Worm (Caenorhabditis elegans) whole organism, L4 larva: ENCODE data around the gene dhc-4.
A peak's percentile ranks its signal among the peaks of the same experiment; 100 is the strongest.

ENCODE experiments used
- D1046.2 ChIP-seq: fragments of 200-800 bp; sonication (Bioruptor generic); IDR thresholded peaks from 2 replicates; pipeline ENCODE4 v1.3.6; 2022; ENCODE audit warnings: missing genetic modification characterization, missing compliant biosample characterization
- F10B5.3 ChIP-seq: sonication (generic microtip); optimal IDR thresholded peaks from 2 replicates; lab custom pipeline; 2016; ENCODE audit warnings: mild to moderate bottlenecking, missing genetic modification characterization, missing compliant biosample characterization
- F26F4.8 ChIP-seq: fragments of 200-800 bp; sonication (Bioruptor generic); conservative IDR thresholded peaks from 2 replicates; pipeline ENCODE4 v1.3.6; 2022; ENCODE audit warnings: missing genetic modification characterization, missing compliant biosample characterization
- F37D6.2 ChIP-seq: sonication (generic microtip); optimal IDR thresholded peaks from 2 replicates; lab custom pipeline; 2016; ENCODE audit warnings: mild to moderate bottlenecking, missing genetic modification characterization, missing compliant biosample characterization
- F49E8.2 ChIP-seq: sonication (generic microtip); optimal IDR thresholded peaks from 2 replicates; lab custom pipeline; 2016; ENCODE audit warnings: missing compliant biosample characterization, mild to moderate bottlenecking, missing genetic modification characterization, borderline replicate concordance
- R02D3.7 ChIP-seq: fragments of 150-350 bp; sonication (generic microtip); optimal IDR thresholded peaks from 3 replicates; lab custom pipeline; 2014; ENCODE audit warnings: missing biosample characterization, missing genetic modification characterization
- T26A8.4 ChIP-seq: fragments of 200-800 bp; sonication (Bioruptor generic); IDR thresholded peaks from 2 replicates; pipeline ENCODE4 v1.3.6; 2022; ENCODE audit warnings: missing genetic modification characterization, missing compliant biosample characterization
- Y105C5A.15 ChIP-seq: fragments of 200-800 bp; sonication (Bioruptor generic); IDR thresholded peaks from 2 replicates; pipeline ENCODE4 v1.3.6; 2022; ENCODE audit warnings: missing genetic modification characterization, missing compliant biosample characterization
- ZK337.2 ChIP-seq: fragments of 200-800 bp; sonication (Bioruptor generic); IDR thresholded peaks from 2 replicates; pipeline ENCODE4 v1.3.6; 2022; ENCODE audit warnings: missing genetic modification reagents, missing genetic modification characterization, missing compliant biosample characterization
- ZK546.5 ChIP-seq, 2 experiments: sonication (generic microtip); optimal IDR thresholded peaks; 2 replicates each; lab custom pipeline; 2017; ENCODE audit warnings: missing biosample characterization in 2 of 2, missing genetic modification characterization in 2 of 2
- aly-2 ChIP-seq: sonication (generic microtip); optimal IDR thresholded peaks from 2 replicates; lab custom pipeline; 2018; ENCODE audit warnings: missing biosample characterization, missing genetic modification characterization
- ama-1 ChIP-seq: fragments of 150-350 bp; optimal IDR thresholded peaks from 2 replicates; lab custom pipeline; 2014; ENCODE audit warnings: inconsistent platforms, mixed read lengths
- arid-1 ChIP-seq: fragments of 200-800 bp; sonication (Bioruptor generic); conservative IDR thresholded peaks from 2 replicates; pipeline ENCODE4 v1.3.6; 2022; ENCODE audit warnings: missing genetic modification reagents, missing genetic modification characterization, missing compliant biosample characterization
- ces-1 ChIP-seq: fragments of 150-350 bp; sonication (generic microtip); optimal IDR thresholded peaks from 4 replicates; lab custom pipeline; 2014; ENCODE audit warnings: missing biosample characterization, missing genetic modification reagents, missing genetic modification characterization
- ctbp-1 ChIP-seq: fragments of 200-800 bp; sonication (Bioruptor generic); IDR thresholded peaks from 2 replicates; pipeline ENCODE4 v1.3.6; 2022; ENCODE audit warnings: missing genetic modification reagents, missing genetic modification characterization, missing compliant biosample characterization
- daf-12 ChIP-seq: fragments of 150-350 bp; optimal IDR thresholded peaks from 2 replicates; lab custom pipeline; 2014; ENCODE audit warnings: missing biosample characterization, missing genetic modification reagents, missing genetic modification characterization
- daf-16 ChIP-seq, 3 experiments: sonication (generic microtip); optimal IDR thresholded peaks; 2 replicates each; lab custom pipeline; 2016 to 2017; ENCODE audit warnings: missing genetic modification characterization in 3 of 3, missing genetic modification reagents in 3 of 3, mild to moderate bottlenecking in 2 of 3, missing compliant biosample characterization in 2 of 3, missing biosample characterization in 1 of 3, moderate library complexity in 1 of 3
- daf-8 ChIP-seq: fragments of 200-800 bp; sonication (Bioruptor generic); IDR thresholded peaks from 2 replicates; pipeline ENCODE4 v1.3.6; 2022; ENCODE audit warnings: missing genetic modification characterization, missing compliant biosample characterization
- dmd-6 ChIP-seq: fragments of 200-800 bp; sonication (Bioruptor generic); IDR thresholded peaks from 2 replicates; pipeline ENCODE4 v1.3.6; 2022; ENCODE audit warnings: missing genetic modification reagents, missing genetic modification characterization, missing compliant biosample characterization
- dpl-1 ChIP-seq: fragments of 150-350 bp; optimal IDR thresholded peaks from 2 replicates; lab custom pipeline; 2014; ENCODE audit warnings: missing biosample characterization, missing genetic modification reagents, missing genetic modification characterization
- egl-27 ChIP-seq: sonication (generic microtip); optimal IDR thresholded peaks from 3 replicates; lab custom pipeline; 2017; ENCODE audit warnings: missing biosample characterization, missing genetic modification reagents, missing genetic modification characterization
- fkh-10 ChIP-seq: fragments of 150-350 bp; optimal IDR thresholded peaks from 2 replicates; lab custom pipeline; 2014; ENCODE audit warnings: missing biosample characterization, missing genetic modification reagents, missing genetic modification characterization
- hlh-11 ChIP-seq: fragments of 200-800 bp; sonication (Bioruptor generic); optimal IDR thresholded peaks from 2 replicates; lab custom pipeline; 2018; ENCODE audit warnings: mild to moderate bottlenecking, missing genetic modification characterization, missing compliant biosample characterization
- jun-1 ChIP-seq: fragments of 150-350 bp; optimal IDR thresholded peaks from 2 replicates; lab custom pipeline; 2014; ENCODE audit warnings: missing biosample characterization, missing genetic modification reagents, missing genetic modification characterization
- lim-7 ChIP-seq: fragments of 200-800 bp; sonication (Bioruptor generic); IDR thresholded peaks from 2 replicates; pipeline ENCODE4 v1.3.6; 2022; ENCODE audit warnings: missing genetic modification characterization, missing compliant biosample characterization
- lin-1 ChIP-seq: fragments of 200-800 bp; sonication (Bioruptor generic); IDR thresholded peaks from 2 replicates; pipeline ENCODE4 v1.3.6; 2022; ENCODE audit warnings: missing genetic modification reagents, missing genetic modification characterization, missing compliant biosample characterization
- lin-13 ChIP-seq: fragments of 150-350 bp; optimal IDR thresholded peaks from 2 replicates; lab custom pipeline; 2014; ENCODE audit warnings: missing biosample characterization, missing genetic modification reagents, missing genetic modification characterization
- lir-3 ChIP-seq: sonication (generic microtip); optimal IDR thresholded peaks from 2 replicates; lab custom pipeline; 2016; ENCODE audit warnings: mild to moderate bottlenecking, missing genetic modification characterization, missing compliant biosample characterization
- madf-5 ChIP-seq, 2 experiments: fragments of 200-800 bp; sonication (Bioruptor generic); IDR thresholded peaks; 2 replicates each; pipeline ENCODE4 v1.3.6; 2022; ENCODE audit warnings: missing compliant biosample characterization in 2 of 2, missing genetic modification characterization in 2 of 2
- mdl-1 ChIP-seq, 2 experiments: fragments of 150-350 bp in 1 of 2; sonication (generic microtip) in 1 of 2; optimal IDR thresholded peaks; 2 replicates each; lab custom pipeline; 2014 to 2017; ENCODE audit warnings: missing biosample characterization in 2 of 2, missing genetic modification characterization in 2 of 2
- mdt-29 ChIP-seq: fragments of 200-800 bp; sonication (Bioruptor generic); IDR thresholded peaks from 2 replicates; pipeline ENCODE4 v1.3.6; 2022; ENCODE audit warnings: missing genetic modification reagents, missing genetic modification characterization, missing compliant biosample characterization
- mxl-3 ChIP-seq: fragments of 200-800 bp; sonication (Bioruptor generic); optimal IDR thresholded peaks from 2 replicates; lab custom pipeline; 2018; ENCODE audit warnings: mild to moderate bottlenecking, missing genetic modification characterization, missing compliant biosample characterization
- nhr-10 ChIP-seq: fragments of 150-350 bp; optimal IDR thresholded peaks from 2 replicates; lab custom pipeline; 2014; ENCODE audit warnings: missing biosample characterization, missing genetic modification characterization
- nhr-102 ChIP-seq: sonication (generic microtip); optimal IDR thresholded peaks from 2 replicates; lab custom pipeline; 2016; ENCODE audit warnings: mild to moderate bottlenecking, missing genetic modification characterization, moderate library complexity, missing compliant biosample characterization
- nhr-237 ChIP-seq: sonication (generic microtip); optimal IDR thresholded peaks from 2 replicates; lab custom pipeline; 2017; ENCODE audit warnings: missing biosample characterization, missing genetic modification characterization
- nhr-25 ChIP-seq: sonication (generic microtip); optimal IDR thresholded peaks from 2 replicates; lab custom pipeline; 2017; ENCODE audit warnings: missing genetic modification characterization, mild to moderate bottlenecking, missing compliant biosample characterization, antibody characterized with exemption, moderate library complexity, borderline replicate concordance; ENCODE audit not compliant: insufficient read depth
- nhr-41 ChIP-seq: fragments of 200-800 bp; sonication (Bioruptor generic); IDR thresholded peaks from 2 replicates; pipeline ENCODE4 v1.3.6; 2022; ENCODE audit warnings: missing genetic modification reagents, missing genetic modification characterization, missing compliant biosample characterization
- nhr-48 ChIP-seq: sonication (generic microtip); optimal IDR thresholded peaks from 2 replicates; lab custom pipeline; 2016; ENCODE audit warnings: mild to moderate bottlenecking, missing genetic modification characterization, missing compliant biosample characterization
- nhr-6 ChIP-seq: fragments of 150-350 bp; optimal IDR thresholded peaks from 2 replicates; lab custom pipeline; 2014; ENCODE audit warnings: missing biosample characterization, missing genetic modification characterization
- nhr-76 ChIP-seq: fragments of 150-350 bp; optimal IDR thresholded peaks from 2 replicates; lab custom pipeline; 2014; ENCODE audit warnings: missing biosample characterization, missing genetic modification characterization
- nhr-77 ChIP-seq: fragments of 150-350 bp; optimal IDR thresholded peaks from 2 replicates; lab custom pipeline; 2014; ENCODE audit warnings: missing biosample characterization, missing genetic modification characterization
- pha-4 ChIP-seq, 2 experiments: fragments of 150-350 bp in 1 of 2; fragments of 200-800 bp in 1 of 2; sonication (Bioruptor generic) in 1 of 2; IDR thresholded peaks in 1 of 2; optimal IDR thresholded peaks in 1 of 2; 2 replicates each; pipeline versions ENCODE4 v1.3.6 to Lab custom; 2014 to 2022; ENCODE audit warnings: missing genetic modification characterization in 2 of 2, missing genetic modification reagents in 2 of 2, missing biosample characterization in 1 of 2, missing compliant biosample characterization in 1 of 2
- spr-3 ChIP-seq: fragments of 200-800 bp; sonication (Bioruptor generic); optimal IDR thresholded peaks from 2 replicates; lab custom pipeline; 2018; ENCODE audit warnings: mild to moderate bottlenecking, missing genetic modification characterization, missing compliant biosample characterization
- tag-97 ChIP-seq: fragments of 200-800 bp; sonication (Bioruptor generic); IDR thresholded peaks from 2 replicates; pipeline ENCODE4 v1.3.6; 2022; ENCODE audit warnings: missing genetic modification characterization, missing compliant biosample characterization
- unc-130 ChIP-seq: sonication (generic microtip); optimal IDR thresholded peaks from 2 replicates; lab custom pipeline; 2016; ENCODE audit warnings: missing genetic modification reagents, missing genetic modification characterization, missing compliant biosample characterization
- vab-7 ChIP-seq: fragments of 200-800 bp; sonication (Bioruptor generic); IDR thresholded peaks from 2 replicates; pipeline ENCODE4 v1.3.6; 2022; ENCODE audit warnings: missing genetic modification reagents, missing genetic modification characterization, missing compliant biosample characterization
- zag-1 ChIP-seq: fragments of 150-350 bp; optimal IDR thresholded peaks from 2 replicates; lab custom pipeline; 2014; ENCODE audit warnings: missing biosample characterization, missing genetic modification characterization
- zip-11 ChIP-seq: fragments of 200-800 bp; sonication (Bioruptor generic); IDR thresholded peaks from 2 replicates; pipeline ENCODE4 v1.3.6; 2022; ENCODE audit warnings: missing genetic modification characterization, missing compliant biosample characterization
- ztf-7 ChIP-seq: fragments of 150-350 bp; optimal IDR thresholded peaks from 2 replicates; lab custom pipeline; 2014; ENCODE audit warnings: missing biosample characterization, missing genetic modification characterization

The dhc-4 gene

ce11 chrIII:10989491-10990032 lies 19.8 kb downstream of the dhc-4 start:
- TF ChIP-seq pha-4 (GFP tag; IDR thresholded peaks at IDR 0.05; lab: Robert Waterston, UW): peak; percentile 98
- TF ChIP-seq pha-4 (tag; optimal IDR thresholded peaks at IDR 0.05; lab: Kevin White, UChicago): peak; percentile 31
- peak; percentile 96 for TF ChIP-seq nhr-102 (tag; lab: Kevin White, UChicago)
- TF ChIP-seq unc-130 (GFP tag; lab: Kevin White, UChicago): peak; percentile 86
- peak; percentile 17 for TF ChIP-seq R02D3.7
- peak; percentile 89 for TF ChIP-seq egl-27
- TF ChIP-seq lin-1 (GFP tag; lab: Robert Waterston, UW): peak; percentile 94
- peak; percentile 98 for TF ChIP-seq nhr-41 (GFP tag; lab: Robert Waterston, UW)
- peak; percentile 93 for TF ChIP-seq mdt-29 (GFP tag; lab: Robert Waterston, UW)
- peak; percentile 98 for TF ChIP-seq vab-7
- no peak for TF ChIP-seq aly-2 (tag; lab: Kevin White, UChicago)
- TF ChIP-seq dpl-1 (GFP tag; lab: Kevin White, UChicago): peak; percentile 84
- TF ChIP-seq nhr-76 (tag; lab: Kevin White, UChicago): no peak
- peak; percentile 92 for TF ChIP-seq ZK337.2
- peak; percentile 91 for TF ChIP-seq F10B5.3 (tag; lab: Kevin White, UChicago)
- peak; percentile 76 for TF ChIP-seq nhr-77 (tag; lab: Kevin White, UChicago)
- peak; percentile 98 for TF ChIP-seq ctbp-1 (GFP tag; lab: Robert Waterston, UW)
- TF ChIP-seq daf-8: peak; percentile 93; the same call in 1 of the 2 replicates
- TF ChIP-seq daf-12 (tag; lab: Kevin White, UChicago): no peak
- peak; percentile 88 for TF ChIP-seq hlh-11 (tag; lab: Kevin White, UChicago)
- peak; percentile 59 for TF ChIP-seq ces-1 (GFP tag; lab: Kevin White, UChicago)
- peak; percentile 35 for TF ChIP-seq nhr-237 (tag; lab: Kevin White, UChicago)
- TF ChIP-seq spr-3: peak; percentile 96
- peak; percentile 94 for TF ChIP-seq F37D6.2 (tag; lab: Kevin White, UChicago)
- peak; percentile 89 to 92 for TF ChIP-seq daf-16 (GFP tag; optimal IDR thresholded peaks at IDR 0.05; lab: Kevin White, UChicago)
- peak; percentile 87 for TF ChIP-seq daf-16 (tag; optimal IDR thresholded peaks at IDR 0.05; lab: Kevin White, UChicago)
- TF ChIP-seq arid-1 (GFP tag; lab: Robert Waterston, UW): peak; percentile 93
- peak; percentile 94 for TF ChIP-seq lin-13 (GFP tag; lab: Kevin White, UChicago)
- peak; percentile 70 for TF ChIP-seq zag-1 (tag; lab: Kevin White, UChicago)
- TF ChIP-seq zip-11 (GFP tag; lab: Robert Waterston, UW): peak; percentile 84
- peak; percentile 98 for TF ChIP-seq T26A8.4 (GFP tag; lab: Robert Waterston, UW)
- peak; percentile 94 for TF ChIP-seq jun-1 (tag; lab: Kevin White, UChicago)
- TF ChIP-seq D1046.2 (GFP tag; lab: Robert Waterston, UW): peak; percentile 96
- no peak for TF ChIP-seq ZK546.5 (tag; optimal IDR thresholded peaks at IDR 0.05; lab: Kevin White, UChicago)
- TF ChIP-seq nhr-6: peak; percentile 65
- TF ChIP-seq F49E8.2 (tag; lab: Kevin White, UChicago): peak; percentile 89
- TF ChIP-seq dmd-6 (GFP tag; lab: Robert Waterston, UW): peak; percentile 95
- TF ChIP-seq F26F4.8 (GFP tag; lab: Robert Waterston, UW): peak; percentile 99
- peak; percentile 96 for TF ChIP-seq Y105C5A.15 (GFP tag; lab: Robert Waterston, UW)
- peak; percentile 87 for TF ChIP-seq nhr-48 (tag; lab: Kevin White, UChicago)
- peak; percentile 50 to 64 for TF ChIP-seq mdl-1 (tag; optimal IDR thresholded peaks at IDR 0.05; lab: Kevin White, UChicago)
- peak; percentile 55 for TF ChIP-seq ama-1 (lab: Kevin White, UChicago)
- TF ChIP-seq ztf-7 (tag; lab: Kevin White, UChicago): peak; percentile 93
- peak; percentile 90 for TF ChIP-seq mxl-3 (GFP tag; lab: Kevin White, UChicago)
- peak; percentile 91 for TF ChIP-seq nhr-25 (tag; lab: Kevin White, UChicago)
- peak; percentile 85; the same call in 1 of the 2 replicates for TF ChIP-seq tag-97 (GFP tag; lab: Robert Waterston, UW)
- peak; percentile 92 to 96 for TF ChIP-seq madf-5 (GFP tag; IDR thresholded peaks at IDR 0.05; lab: Robert Waterston, UW)
- peak; percentile 84 for TF ChIP-seq fkh-10 (GFP tag; lab: Kevin White, UChicago)
- TF ChIP-seq nhr-10 (tag; lab: Kevin White, UChicago): peak; percentile 74
- peak; percentile 95 for TF ChIP-seq lim-7 (GFP tag; lab: Robert Waterston, UW)
- TF ChIP-seq lir-3 (tag; lab: Kevin White, UChicago): peak; percentile 90
